Fruit fly (Drosophila melanogaster): Measurements from ENCODE around the gene Unc-115b.

DNA sequence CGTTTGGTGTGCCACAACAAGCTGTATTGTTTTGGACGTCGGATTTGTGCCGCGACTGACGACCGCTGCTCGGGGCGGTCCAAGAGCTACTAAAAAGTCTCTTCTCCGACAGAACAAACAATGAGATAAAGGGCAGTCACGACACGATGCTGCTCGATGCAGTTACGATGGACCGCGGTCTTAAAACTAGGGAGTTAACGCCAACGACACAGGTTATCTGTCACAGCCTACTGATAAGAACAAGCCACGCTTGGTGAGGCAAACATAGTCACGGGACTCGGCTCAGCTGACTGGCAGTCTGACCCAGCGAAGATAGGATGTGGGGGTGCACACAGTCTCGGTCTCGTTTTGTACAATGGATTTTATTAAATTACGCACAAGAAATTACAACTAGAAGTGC lies 8.4 kb downstream of the Unc-115b start, which contains the start of gene CG9444:
- no peak for TF ChIP-seq CG15336 (GFP tag; IDR thresholded peaks at IDR 0.05)
- no peak for TF ChIP-seq Lpt (GFP tag; optimal IDR thresholded peaks at IDR 0.05)
- TF ChIP-seq Hr4 (GFP tag; optimal IDR thresholded peaks at IDR 0.05), result no peak
- no peak for TF ChIP-seq Sox15 (GFP tag; optimal IDR thresholded peaks at IDR 0.05)
- no peak for TF ChIP-seq dsx (GFP tag; optimal IDR thresholded peaks at IDR 0.05; ENCODE audit: poor library complexity, severe bottlenecking)
- TF ChIP-seq lz (GFP tag; optimal IDR thresholded peaks at IDR 0.05), result no peak
- no peak for TF ChIP-seq Blimp-1 (GFP tag; optimal IDR thresholded peaks at IDR 0.05)

Measured in whole organism, prepupa.